Worm (Caenorhabditis elegans): Measurements from ENCODE around the gene Y39C12A.9.

The Y39C12A.9 gene

ce11 chrIV:12268272-12269045 lies 9.4 kb upstream of the Y39C12A.9 start, which contains the start of the genes ppm-1.H and rpl-34:
TSS of gene ppm-1.H (minus strand) at chrIV:12268322.
TSS of gene rpl-34 (plus strand) at chrIV:12268995.
- TF ChIP-seq unc-55 (GFP tag; optimal IDR thresholded peaks at IDR 0.05) (peak; percentile 58), ceh-48 (tag; optimal IDR thresholded peaks at IDR 0.05) (peak; percentile 51), fax-1 (tag; optimal IDR thresholded peaks at IDR 0.05) (no peak), ceh-18 (tag; optimal IDR thresholded peaks at IDR 0.05) (peak; percentile 21), che-1 (tag; optimal IDR thresholded peaks at IDR 0.05) (no peak), pag-3 (tag; optimal IDR thresholded peaks at IDR 0.05; ENCODE audit: borderline replicate concordance) (no peak), hlh-30 (tag; optimal IDR thresholded peaks at IDR 0.05; ENCODE audit: insufficient read depth) (peak; percentile 33), odd-2 (tag; optimal IDR thresholded peaks at IDR 0.05) (no peak), ttx-3 (tag; optimal IDR thresholded peaks at IDR 0.05) (peak; percentile 14), ceh-34 (tag; optimal IDR thresholded peaks at IDR 0.05) (peak; percentile 39), tbx-2 (tag; optimal IDR thresholded peaks at IDR 0.05) (peak; percentile 36), hlh-8 (tag; optimal IDR thresholded peaks at IDR 0.05) (peak; percentile 34), ceh-31 (tag; optimal IDR thresholded peaks at IDR 0.05) (peak; percentile 64), zip-5 (tag; optimal IDR thresholded peaks at IDR 0.05) (peak; percentile 39), unc-42 (tag; optimal IDR thresholded peaks at IDR 0.05) (peak; percentile 57), pax-1 (tag; optimal IDR thresholded peaks at IDR 0.05) (peak; percentile 50), nfya-1 (tag; optimal IDR thresholded peaks at IDR 0.05) (peak; percentile 84)

ce11 chrIV:12265877-12266276 lies 6.9 kb upstream of the Y39C12A.9 start:
- no peak for TF ChIP-seq unc-42 (tag; optimal IDR thresholded peaks at IDR 0.05)
- TF ChIP-seq madf-2 (tag; optimal IDR thresholded peaks at IDR 0.05), result no peak
- TF ChIP-seq ceh-18 (tag; optimal IDR thresholded peaks at IDR 0.05), result no peak
- TF ChIP-seq pha-2 (tag; optimal IDR thresholded peaks at IDR 0.05), result no peak
- TF ChIP-seq ceh-24 (tag; optimal IDR thresholded peaks at IDR 0.05), result no peak

ce11 chrIV:12261353-12261752 lies 2.3 kb upstream of the Y39C12A.9 start, which contains the start of gene sre-14:
TSS of gene sre-14 (minus strand) at chrIV:12261453.
- TF ChIP-seq ceh-30 (tag; optimal IDR thresholded peaks at IDR 0.05) (no peak), lim-6 (tag; optimal IDR thresholded peaks at IDR 0.05) (no peak), C08G9.2 (tag; optimal IDR thresholded peaks at IDR 0.05) (no peak), fkh-10 (GFP tag; optimal IDR thresholded peaks at IDR 0.05) (no peak), fkh-6 (tag; optimal IDR thresholded peaks at IDR 0.05) (no peak), K09A11.1 (tag; optimal IDR thresholded peaks at IDR 0.05; ENCODE audit: insufficient read depth) (no peak), sox-2 (GFP tag; IDR thresholded peaks at IDR 0.05) (no peak), ceh-6 (GFP tag; optimal IDR thresholded peaks at IDR 0.05) (no peak), pax-1 (tag; optimal IDR thresholded peaks at IDR 0.05) (no peak), unc-3 (GFP tag; conservative IDR thresholded peaks at IDR 0.05) (no peak), unc-3 (tag; optimal IDR thresholded peaks at IDR 0.05) (no peak), ceh-22 (tag; optimal IDR thresholded peaks at IDR 0.05) (no peak), unc-86 (tag; optimal IDR thresholded peaks at IDR 0.05) (no peak), hlh-13 (GFP tag; optimal IDR thresholded peaks at IDR 0.05) (no peak), eyg-1 (tag; optimal IDR thresholded peaks at IDR 0.05) (no peak), mec-3 (tag; optimal IDR thresholded peaks at IDR 0.05; ENCODE audit: borderline replicate concordance) (no peak)

- no peak for TF ChIP-seq dmd-4 (tag; optimal IDR thresholded peaks at IDR 0.05; ENCODE audit: borderline replicate concordance)
- TF ChIP-seq ceh-22 (tag; optimal IDR thresholded peaks at IDR 0.05), result no peak
- no peak for TF ChIP-seq ceh-19 (GFP tag; optimal IDR thresholded peaks at IDR 0.05)
- no peak for TF ChIP-seq ceh-31 (tag; optimal IDR thresholded peaks at IDR 0.05)
- no peak for TF ChIP-seq lim-6 (tag; optimal IDR thresholded peaks at IDR 0.05)
- no peak for TF ChIP-seq unc-42 (tag; optimal IDR thresholded peaks at IDR 0.05)
- TF ChIP-seq nhr-232 (tag; optimal IDR thresholded peaks at IDR 0.05), result no peak
- no peak for TF ChIP-seq tbx-7 (tag; optimal IDR thresholded peaks at IDR 0.05)
- TF ChIP-seq pat-9 (tag; optimal IDR thresholded peaks at IDR 0.05), result no peak
- no peak for TF ChIP-seq npax-4 (tag; optimal IDR thresholded peaks at IDR 0.05)
- no peak for TF ChIP-seq ztf-16 (tag; optimal IDR thresholded peaks at IDR 0.05)
- no peak for TF ChIP-seq unc-86 (tag; optimal IDR thresholded peaks at IDR 0.05)
- TF ChIP-seq nfya-1 (tag; optimal IDR thresholded peaks at IDR 0.05), result no peak
These were observed 6.4 kb downstream of the Y39C12A.9 start, which contains the start of gene dnj-26 for ce11 chrIV:12252579-12252978. TSS of gene dnj-26 (minus strand) at chrIV:12252679.
